Fruit fly (Drosophila melanogaster): ENCODE results near the gene Septin2.

DNA sequence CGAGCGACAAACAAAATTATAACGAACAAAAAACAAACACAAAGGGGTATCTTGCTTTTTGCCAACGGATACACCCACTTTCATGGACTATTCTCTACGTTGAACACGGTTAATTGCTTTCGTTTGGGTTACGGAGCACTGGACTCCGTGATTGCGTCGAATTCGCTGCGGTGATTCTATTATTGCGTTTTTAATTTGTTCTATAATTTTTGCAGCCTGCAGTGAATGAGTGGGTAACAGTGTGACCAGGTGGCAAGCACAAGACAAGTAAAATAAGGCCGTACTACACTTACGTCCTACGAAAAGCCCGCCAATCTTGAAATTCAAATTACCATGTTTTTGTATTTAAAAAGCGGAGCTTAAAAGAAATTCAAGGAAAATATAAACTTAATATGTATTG, 2.6 kb downstream of the Septin2 start, which contains the start of gene CG16953:
- TF ChIP-seq achi (GFP tag; optimal IDR thresholded peaks at IDR 0.05) (no peak), Eip75B (GFP tag; optimal IDR thresholded peaks at IDR 0.05) (no peak), Hr39 (GFP tag; optimal IDR thresholded peaks at IDR 0.05) (no peak)
